Worm (Caenorhabditis elegans) whole organism, L4 larva: ENCODE measurements around the gene rab-7.

Experiments
- F10B5.3 ChIP-seq: sonication (generic microtip); optimal IDR thresholded peaks from 2 replicates; lab custom pipeline; 2016; ENCODE audit warnings: mild to moderate bottlenecking, missing genetic modification characterization, missing compliant biosample characterization
- F26F4.8 ChIP-seq: fragments of 200-800 bp; sonication (Bioruptor generic); conservative IDR thresholded peaks from 2 replicates; pipeline ENCODE4 v1.3.6; 2022; ENCODE audit warnings: missing genetic modification characterization, missing compliant biosample characterization
- F44E2.7 ChIP-seq: fragments of 200-800 bp; sonication (Bioruptor generic); IDR thresholded peaks from 2 replicates; pipeline ENCODE4 v2.1.2; 2022; ENCODE audit warnings: missing genetic modification characterization, missing compliant biosample characterization
- F49E8.2 ChIP-seq: sonication (generic microtip); optimal IDR thresholded peaks from 2 replicates; lab custom pipeline; 2016; ENCODE audit warnings: missing compliant biosample characterization, mild to moderate bottlenecking, missing genetic modification characterization, borderline replicate concordance
- R02D3.7 ChIP-seq: fragments of 150-350 bp; sonication (generic microtip); optimal IDR thresholded peaks from 3 replicates; lab custom pipeline; 2014; ENCODE audit warnings: missing biosample characterization, missing genetic modification characterization
- T26A8.4 ChIP-seq: fragments of 200-800 bp; sonication (Bioruptor generic); IDR thresholded peaks from 2 replicates; pipeline ENCODE4 v1.3.6; 2022; ENCODE audit warnings: missing genetic modification characterization, missing compliant biosample characterization
- Y48G9A.11 ChIP-seq: fragments of 200-800 bp; sonication (Bioruptor generic); IDR thresholded peaks from 2 replicates; pipeline ENCODE4 v1.3.6; 2022; ENCODE audit warnings: missing genetic modification reagents, missing genetic modification characterization, missing compliant biosample characterization
- Y5F2A.4 ChIP-seq: fragments of 200-800 bp; sonication (Bioruptor generic); optimal IDR thresholded peaks from 2 replicates; lab custom pipeline; 2018; ENCODE audit warnings: mild to moderate bottlenecking, missing genetic modification characterization, missing compliant biosample characterization
- Y75B8A.6 ChIP-seq: fragments of 200-800 bp; sonication (Bioruptor generic); IDR thresholded peaks from 2 replicates; pipeline ENCODE4 v1.3.6; 2022; ENCODE audit warnings: missing genetic modification reagents, missing genetic modification characterization, missing compliant biosample characterization
- ZK546.5 ChIP-seq, 2 experiments: sonication (generic microtip); optimal IDR thresholded peaks; 2 replicates each; lab custom pipeline; 2017; ENCODE audit warnings: missing biosample characterization in 2 of 2, missing genetic modification characterization in 2 of 2
- ama-1 ChIP-seq: fragments of 150-350 bp; optimal IDR thresholded peaks from 2 replicates; lab custom pipeline; 2014; ENCODE audit warnings: inconsistent platforms, mixed read lengths
- arid-1 ChIP-seq: fragments of 200-800 bp; sonication (Bioruptor generic); conservative IDR thresholded peaks from 2 replicates; pipeline ENCODE4 v1.3.6; 2022; ENCODE audit warnings: missing genetic modification reagents, missing genetic modification characterization, missing compliant biosample characterization
- attf-4 ChIP-seq: sonication (generic microtip); optimal IDR thresholded peaks from 3 replicates; lab custom pipeline; 2017; ENCODE audit warnings: missing biosample characterization, missing genetic modification characterization
- ceh-62 ChIP-seq: sonication (generic microtip); optimal IDR thresholded peaks from 2 replicates; lab custom pipeline; 2017; ENCODE audit warnings: missing biosample characterization, missing genetic modification characterization
- ceh-82 ChIP-seq: sonication (generic microtip); optimal IDR thresholded peaks from 2 replicates; lab custom pipeline; 2017; ENCODE audit warnings: missing biosample characterization, missing genetic modification characterization
- ces-1 ChIP-seq: fragments of 150-350 bp; sonication (generic microtip); optimal IDR thresholded peaks from 4 replicates; lab custom pipeline; 2014; ENCODE audit warnings: missing biosample characterization, missing genetic modification reagents, missing genetic modification characterization
- ctbp-1 ChIP-seq: fragments of 200-800 bp; sonication (Bioruptor generic); IDR thresholded peaks from 2 replicates; pipeline ENCODE4 v1.3.6; 2022; ENCODE audit warnings: missing genetic modification reagents, missing genetic modification characterization, missing compliant biosample characterization
- daf-16 ChIP-seq, 3 experiments: sonication (generic microtip); optimal IDR thresholded peaks; 2 replicates each; lab custom pipeline; 2016 to 2017; ENCODE audit warnings: missing genetic modification characterization in 3 of 3, missing genetic modification reagents in 3 of 3, mild to moderate bottlenecking in 2 of 3, missing compliant biosample characterization in 2 of 3, missing biosample characterization in 1 of 3, moderate library complexity in 1 of 3
- daf-8 ChIP-seq: fragments of 200-800 bp; sonication (Bioruptor generic); IDR thresholded peaks from 2 replicates; pipeline ENCODE4 v1.3.6; 2022; ENCODE audit warnings: missing genetic modification characterization, missing compliant biosample characterization
- duxl-1 ChIP-seq: sonication (generic microtip); optimal IDR thresholded peaks from 2 replicates; lab custom pipeline; 2016; ENCODE audit warnings: mild to moderate bottlenecking, missing genetic modification characterization, moderate library complexity, missing compliant biosample characterization; ENCODE audit not compliant: poor library complexity
- egl-27 ChIP-seq: sonication (generic microtip); optimal IDR thresholded peaks from 3 replicates; lab custom pipeline; 2017; ENCODE audit warnings: missing biosample characterization, missing genetic modification reagents, missing genetic modification characterization
- egl-43 ChIP-seq: fragments of 200-800 bp; sonication (Bioruptor generic); IDR thresholded peaks from 2 replicates; pipeline ENCODE4 v1.3.6; 2022; ENCODE audit warnings: missing genetic modification reagents, missing genetic modification characterization, missing compliant biosample characterization
- fkh-10 ChIP-seq: fragments of 150-350 bp; optimal IDR thresholded peaks from 2 replicates; lab custom pipeline; 2014; ENCODE audit warnings: missing biosample characterization, missing genetic modification reagents, missing genetic modification characterization
- fos-1 ChIP-seq: fragments of 150-350 bp; optimal IDR thresholded peaks from 2 replicates; lab custom pipeline; 2014; ENCODE audit warnings: missing biosample characterization, missing genetic modification characterization
- hif-1 ChIP-seq, 2 experiments: sonication (generic microtip); optimal IDR thresholded peaks; 2 replicates each; lab custom pipeline; 2016 to 2017; ENCODE audit warnings: missing compliant biosample characterization in 2 of 2, missing genetic modification characterization in 2 of 2, missing genetic modification reagents in 2 of 2, missing genotype in 2 of 2, mild to moderate bottlenecking in 1 of 2
- hmg-1.1 ChIP-seq: fragments of 200-800 bp; sonication (Bioruptor generic); IDR thresholded peaks from 2 replicates; pipeline ENCODE4 v1.3.6; 2022; ENCODE audit warnings: missing genetic modification reagents, missing genetic modification characterization, missing compliant biosample characterization
- lin-38 ChIP-seq: fragments of 200-800 bp; sonication (Bioruptor generic); IDR thresholded peaks from 2 replicates; pipeline ENCODE4 v1.3.6; 2022; ENCODE audit warnings: missing genetic modification reagents, missing genetic modification characterization, missing compliant biosample characterization
- lin-39 ChIP-seq: fragments of 150-350 bp; optimal IDR thresholded peaks from 2 replicates; lab custom pipeline; 2014; ENCODE audit warnings: missing biosample characterization, missing genetic modification reagents, missing genetic modification characterization
- lsy-2 ChIP-seq, 2 experiments: fragments of 150-350 bp in 1 of 2; sonication (generic microtip) in 1 of 2; optimal IDR thresholded peaks; 2 replicates each; lab custom pipeline; 2014 to 2017; ENCODE audit warnings: missing biosample characterization in 2 of 2, missing genetic modification characterization in 2 of 2
- mdt-29 ChIP-seq: fragments of 200-800 bp; sonication (Bioruptor generic); IDR thresholded peaks from 2 replicates; pipeline ENCODE4 v1.3.6; 2022; ENCODE audit warnings: missing genetic modification reagents, missing genetic modification characterization, missing compliant biosample characterization
- mes-2 ChIP-seq: sonication (generic microtip); optimal IDR thresholded peaks from 2 replicates; lab custom pipeline; 2016; ENCODE audit warnings: missing genotype, mild to moderate bottlenecking, missing genetic modification characterization, missing compliant biosample characterization; ENCODE audit not compliant: poor library complexity, severe bottlenecking
- nhr-102 ChIP-seq: sonication (generic microtip); optimal IDR thresholded peaks from 2 replicates; lab custom pipeline; 2016; ENCODE audit warnings: mild to moderate bottlenecking, missing genetic modification characterization, moderate library complexity, missing compliant biosample characterization
- nhr-11 ChIP-seq: fragments of 150-350 bp; optimal IDR thresholded peaks from 2 replicates; lab custom pipeline; 2014; ENCODE audit warnings: missing biosample characterization, missing genetic modification characterization
- nhr-237 ChIP-seq: sonication (generic microtip); optimal IDR thresholded peaks from 2 replicates; lab custom pipeline; 2017; ENCODE audit warnings: missing biosample characterization, missing genetic modification characterization
- nhr-28 ChIP-seq: fragments of 150-350 bp; optimal IDR thresholded peaks from 2 replicates; lab custom pipeline; 2014; ENCODE audit warnings: missing biosample characterization, missing genetic modification characterization
- nhr-41 ChIP-seq: fragments of 200-800 bp; sonication (Bioruptor generic); IDR thresholded peaks from 2 replicates; pipeline ENCODE4 v1.3.6; 2022; ENCODE audit warnings: missing genetic modification reagents, missing genetic modification characterization, missing compliant biosample characterization
- nhr-48 ChIP-seq: sonication (generic microtip); optimal IDR thresholded peaks from 2 replicates; lab custom pipeline; 2016; ENCODE audit warnings: mild to moderate bottlenecking, missing genetic modification characterization, missing compliant biosample characterization
- nhr-77 ChIP-seq: fragments of 150-350 bp; optimal IDR thresholded peaks from 2 replicates; lab custom pipeline; 2014; ENCODE audit warnings: missing biosample characterization, missing genetic modification characterization
- pha-4 ChIP-seq, 2 experiments: fragments of 150-350 bp in 1 of 2; fragments of 200-800 bp in 1 of 2; sonication (Bioruptor generic) in 1 of 2; IDR thresholded peaks in 1 of 2; optimal IDR thresholded peaks in 1 of 2; 2 replicates each; pipeline versions ENCODE4 v1.3.6 to Lab custom; 2014 to 2022; ENCODE audit warnings: missing genetic modification characterization in 2 of 2, missing genetic modification reagents in 2 of 2, missing biosample characterization in 1 of 2, missing compliant biosample characterization in 1 of 2
- php-3 ChIP-seq: fragments of 200-800 bp; sonication (Bioruptor generic); IDR thresholded peaks from 2 replicates; pipeline ENCODE4 v1.3.6; 2022; ENCODE audit warnings: missing genetic modification reagents, missing genetic modification characterization, missing compliant biosample characterization
- rbr-2 ChIP-seq: sonication (generic microtip); optimal IDR thresholded peaks from 2 replicates; lab custom pipeline; 2016; ENCODE audit warnings: missing genotype, missing genetic modification characterization, missing compliant biosample characterization
- saeg-2 ChIP-seq: fragments of 200-800 bp; sonication (Bioruptor generic); IDR thresholded peaks from 2 replicates; pipeline ENCODE4 v1.3.6; 2022; ENCODE audit warnings: missing genetic modification reagents, missing genetic modification characterization, missing compliant biosample characterization
- set-16 ChIP-seq: fragments of 200-800 bp; sonication (Bioruptor generic); IDR thresholded peaks from 2 replicates; pipeline ENCODE4 v1.3.6; 2022; ENCODE audit warnings: missing genetic modification reagents, missing genetic modification characterization, missing compliant biosample characterization
- skn-1 ChIP-seq: fragments of 150-350 bp; optimal IDR thresholded peaks from 2 replicates; lab custom pipeline; 2014; ENCODE audit warnings: missing biosample characterization, missing genetic modification characterization
- snpc-4 ChIP-seq: fragments of 150-350 bp; optimal IDR thresholded peaks from 2 replicates; lab custom pipeline; 2014; ENCODE audit warnings: missing biosample characterization, missing genetic modification characterization
- spr-1 ChIP-seq: sonication (generic microtip); optimal IDR thresholded peaks from 2 replicates; lab custom pipeline; 2016; ENCODE audit warnings: mild to moderate bottlenecking, missing genetic modification characterization, missing compliant biosample characterization
- unc-130 ChIP-seq: sonication (generic microtip); optimal IDR thresholded peaks from 2 replicates; lab custom pipeline; 2016; ENCODE audit warnings: missing genetic modification reagents, missing genetic modification characterization, missing compliant biosample characterization
- zfp-3 ChIP-seq: fragments of 200-800 bp; sonication (Bioruptor generic); conservative IDR thresholded peaks from 2 replicates; pipeline ENCODE4 v1.3.6; 2022; ENCODE audit warnings: missing genetic modification reagents, missing genetic modification characterization, missing compliant biosample characterization
- zip-11 ChIP-seq: fragments of 200-800 bp; sonication (Bioruptor generic); IDR thresholded peaks from 2 replicates; pipeline ENCODE4 v1.3.6; 2022; ENCODE audit warnings: missing genetic modification characterization, missing compliant biosample characterization
- ztf-11 ChIP-seq: fragments of 150-350 bp; optimal IDR thresholded peaks from 2 replicates; lab custom pipeline; 2014; ENCODE audit warnings: missing biosample characterization, missing genetic modification characterization
- ztf-7 ChIP-seq: fragments of 150-350 bp; optimal IDR thresholded peaks from 2 replicates; lab custom pipeline; 2014; ENCODE audit warnings: missing biosample characterization, missing genetic modification characterization

rab-7 gene

DNA sequence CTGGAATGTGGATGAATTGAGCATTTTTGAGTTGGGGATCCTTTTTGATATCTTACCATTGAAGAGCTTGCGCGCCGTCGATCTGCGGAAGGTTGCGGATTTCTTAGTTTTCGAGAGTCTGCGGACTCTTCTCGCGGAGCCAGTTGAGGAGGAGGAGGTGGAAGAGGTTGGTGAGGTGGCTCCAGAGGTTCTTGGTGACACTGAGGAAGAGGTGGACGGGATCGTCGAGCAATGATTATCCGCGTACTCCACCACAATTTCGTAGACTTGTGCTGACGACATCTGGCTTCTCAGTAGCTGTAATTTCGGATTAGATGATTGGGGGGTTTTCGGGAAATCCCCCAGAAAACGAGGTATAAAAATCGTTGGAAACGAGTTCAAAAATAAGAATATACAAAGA, 10.6 kb upstream of the rab-7 start, which contains the start of gene Y17G7B.21 (continued):
- TF ChIP-seq F26F4.8 (0 out of 2 replicates have a peak, but pooled peaks have one; percentile 3), F44E2.7 (GFP tag; lab: Robert Waterston, UW) (no peak), Y48G9A.11 (GFP tag; lab: Robert Waterston, UW) (no peak), ces-1 (GFP tag; lab: Kevin White, UChicago) (no peak), pha-4 (GFP tag; IDR thresholded peaks at IDR 0.05; lab: Robert Waterston, UW) (peak; percentile 41; the same call in 1 of the 2 replicates), pha-4 (tag; optimal IDR thresholded peaks at IDR 0.05; lab: Kevin White, UChicago) (no peak), attf-4 (tag; lab: Kevin White, UChicago) (no peak), skn-1 (no peak), Y5F2A.4 (peak; percentile 56), nhr-237 (tag; lab: Kevin White, UChicago) (no peak), php-3 (GFP tag; lab: Robert Waterston, UW) (no peak), F49E8.2 (tag; lab: Kevin White, UChicago) (no peak), ZK546.5 (tag; optimal IDR thresholded peaks at IDR 0.05; lab: Kevin White, UChicago) (no peak), ama-1 (lab: Kevin White, UChicago) (peak; percentile 29), rbr-2 (tag; lab: Kevin White, UChicago) (no peak), fkh-10 (GFP tag; lab: Kevin White, UChicago) (no peak), daf-8 (GFP tag; lab: Robert Waterston, UW) (no peak), set-16 (peak; percentile 85), Y75B8A.6 (no peak), hif-1 (tag; optimal IDR thresholded peaks at IDR 0.05; lab: Kevin White, UChicago) (no peak), F10B5.3 (tag; lab: Kevin White, UChicago) (no peak), nhr-102 (tag; lab: Kevin White, UChicago) (peak; percentile 37), lsy-2 (tag; optimal IDR thresholded peaks at IDR 0.05; lab: Kevin White, UChicago) (no peak), mdt-29 (peak; percentile 33; the same call in 1 of the 2 replicates), R02D3.7 (tag; lab: Kevin White, UChicago) (no peak), daf-16 (GFP tag; optimal IDR thresholded peaks at IDR 0.05; lab: Kevin White, UChicago) (peak in 1 of 2 experiments; percentile 4), daf-16 (tag; optimal IDR thresholded peaks at IDR 0.05; lab: Kevin White, UChicago) (no peak), egl-27 (tag; lab: Kevin White, UChicago) (no peak), zip-11 (GFP tag; lab: Robert Waterston, UW) (no peak), fos-1 (tag; lab: Kevin White, UChicago) (no peak), nhr-28 (tag; lab: Kevin White, UChicago) (no peak), nhr-41 (GFP tag; lab: Robert Waterston, UW) (no peak), ceh-82 (tag; lab: Kevin White, UChicago) (no peak), snpc-4 (tag; lab: Kevin White, UChicago) (no peak), unc-130 (GFP tag; lab: Kevin White, UChicago) (no peak), ztf-7 (tag; lab: Kevin White, UChicago) (no peak), saeg-2 (GFP tag; lab: Robert Waterston, UW) (no peak), hmg-1.1 (no peak), egl-43 (GFP tag; lab: Robert Waterston, UW) (no peak), ceh-62 (no peak), mes-2 (tag; lab: Kevin White, UChicago) (peak; percentile 58), arid-1 (GFP tag; lab: Robert Waterston, UW) (peak; percentile 59; the same call in 1 of the 2 replicates), nhr-77 (tag; lab: Kevin White, UChicago) (no peak), T26A8.4 (GFP tag; lab: Robert Waterston, UW) (0 out of 2 replicates have a peak, but pooled peaks have one; percentile 42), nhr-48 (no peak), spr-1 (tag; lab: Kevin White, UChicago) (no peak), zfp-3 (GFP tag; lab: Robert Waterston, UW) (no peak), lin-38 (GFP tag; lab: Robert Waterston, UW) (peak; percentile 78), lin-39 (no peak), duxl-1 (tag; lab: Kevin White, UChicago) (no peak), ztf-11 (tag; lab: Kevin White, UChicago) (no peak), nhr-11 (tag; lab: Kevin White, UChicago) (no peak), ctbp-1 (peak; percentile 43; the same call in 1 of the 2 replicates)
